Worm (Caenorhabditis elegans): ENCODE data around the gene npr-38.
A peak's percentile ranks its signal among the peaks of the same experiment; 100 is the strongest.

Gene npr-38

ce11 chrX:6271718-6272117 is 39.8 kb upstream of the npr-38 start, which contains the start of gene lro-1 (continued):
- no peak for TF ChIP-seq ceh-44 (GFP tag; IDR thresholded peaks at IDR 0.05)
- TF ChIP-seq dmd-9 (GFP tag; IDR thresholded peaks at IDR 0.05) = no peak
- TF ChIP-seq dpl-1 (GFP tag; optimal IDR thresholded peaks at IDR 0.05) = no peak
- no peak for TF ChIP-seq spr-3 (GFP tag; optimal IDR thresholded peaks at IDR 0.05)
- no peak for TF ChIP-seq Y105C5A.15 (GFP tag; IDR thresholded peaks at IDR 0.05)
- no peak for TF ChIP-seq lin-29 (GFP tag; IDR thresholded peaks at IDR 0.05)
- TF ChIP-seq egl-27 (tag; optimal IDR thresholded peaks at IDR 0.05) = no peak
- no peak for TF ChIP-seq nhr-111 (GFP tag; optimal IDR thresholded peaks at IDR 0.05)
- TF ChIP-seq pqm-1 (tag; optimal IDR thresholded peaks at IDR 0.05) = peak; percentile 93
- peak; percentile 37 for TF ChIP-seq nhr-102 (tag; optimal IDR thresholded peaks at IDR 0.05)
- TF ChIP-seq hlh-30 (tag; optimal IDR thresholded peaks at IDR 0.05; ENCODE audit: insufficient read depth) = peak; percentile 76
- TF ChIP-seq zip-2 (tag; optimal IDR thresholded peaks at IDR 0.05) = no peak
- TF ChIP-seq nhr-25 (tag; optimal IDR thresholded peaks at IDR 0.05; ENCODE audit: borderline replicate concordance, insufficient read depth) = no peak
- no peak for TF ChIP-seq zfp-2 (tag; optimal IDR thresholded peaks at IDR 0.05)
- no peak for TF ChIP-seq zfp-3 (GFP tag; conservative IDR thresholded peaks at IDR 0.05)
- no peak for TF ChIP-seq snpc-4 (tag; optimal IDR thresholded peaks at IDR 0.05)
- TF ChIP-seq egl-43 (GFP tag; IDR thresholded peaks at IDR 0.05) = no peak
- no peak for TF ChIP-seq spr-1 (tag; optimal IDR thresholded peaks at IDR 0.05)
- TF ChIP-seq tag-97 (GFP tag; IDR thresholded peaks at IDR 0.05) = no peak
- no peak for TF ChIP-seq nhr-6 (tag; optimal IDR thresholded peaks at IDR 0.05)
- no peak for TF ChIP-seq mdl-1 (tag; optimal IDR thresholded peaks at IDR 0.05)
- TF ChIP-seq ceh-20 (GFP tag; IDR thresholded peaks at IDR 0.05) = no peak
- no peak for TF ChIP-seq ceh-28 (tag; optimal IDR thresholded peaks at IDR 0.05)
- peak; percentile 54 for TF ChIP-seq nhr-48 (tag; optimal IDR thresholded peaks at IDR 0.05)
- TF ChIP-seq nhr-237 (tag; optimal IDR thresholded peaks at IDR 0.05) = no peak
- TF ChIP-seq hif-1 (tag; optimal IDR thresholded peaks at IDR 0.05) = peak in 1 of 2 experiments; percentile 49
- no peak for TF ChIP-seq ces-1 (GFP tag; optimal IDR thresholded peaks at IDR 0.05)
- TF ChIP-seq daf-19 (GFP tag; conservative IDR thresholded peaks at IDR 0.05) = no peak
- no peak for TF ChIP-seq lir-3 (tag; optimal IDR thresholded peaks at IDR 0.05)
- peak; percentile 56 for TF ChIP-seq T20F7.1 (GFP tag; optimal IDR thresholded peaks at IDR 0.05)
- TF ChIP-seq lin-1 (GFP tag; IDR thresholded peaks at IDR 0.05) = no peak
- no peak for TF ChIP-seq rbr-2 (tag; optimal IDR thresholded peaks at IDR 0.05)
- peak in 1 of 2 experiments; percentile 85 for TF ChIP-seq daf-16 (GFP tag; optimal IDR thresholded peaks at IDR 0.05)
- TF ChIP-seq daf-16 (tag; optimal IDR thresholded peaks at IDR 0.05) = peak; percentile 99
- TF ChIP-seq zag-1 (tag; optimal IDR thresholded peaks at IDR 0.05) = no peak
- no peak for TF ChIP-seq vab-7 (GFP tag; IDR thresholded peaks at IDR 0.05)
- no peak for TF ChIP-seq Y5F2A.4 (GFP tag; optimal IDR thresholded peaks at IDR 0.05)
- TF ChIP-seq ceh-62 (tag; optimal IDR thresholded peaks at IDR 0.05) = no peak
- TF ChIP-seq daf-8 (GFP tag; IDR thresholded peaks at IDR 0.05) = no peak
- no peak for TF ChIP-seq fkh-10 (GFP tag; optimal IDR thresholded peaks at IDR 0.05)
- TF ChIP-seq ZK337.2 (GFP tag; IDR thresholded peaks at IDR 0.05) = no peak
- no peak for TF ChIP-seq set-16 (GFP tag; IDR thresholded peaks at IDR 0.05)
- peak; percentile 90 for TF ChIP-seq dmd-6 (GFP tag; IDR thresholded peaks at IDR 0.05)
- TF ChIP-seq mxl-3 (GFP tag; optimal IDR thresholded peaks at IDR 0.05) = no peak
- TF ChIP-seq Y48G9A.11 (GFP tag; IDR thresholded peaks at IDR 0.05) = no peak
- no peak for TF ChIP-seq madf-5 (GFP tag; IDR thresholded peaks at IDR 0.05)
- no peak for TF ChIP-seq F44E2.7 (GFP tag; IDR thresholded peaks at IDR 0.05)
- TF ChIP-seq zip-11 (GFP tag; IDR thresholded peaks at IDR 0.05) = no peak
- no peak for TF ChIP-seq cey-2 (tag; optimal IDR thresholded peaks at IDR 0.05; ENCODE audit: borderline replicate concordance, insufficient read depth)
- no peak for TF ChIP-seq nhr-11 (tag; optimal IDR thresholded peaks at IDR 0.05)
- no peak for TF ChIP-seq duxl-1 (tag; optimal IDR thresholded peaks at IDR 0.05; ENCODE audit: poor library complexity)
- TF ChIP-seq snpc-1.2 (GFP tag; IDR thresholded peaks at IDR 0.05) = no peak

Data from whole organism, L4 larva.